Fruit fly (Drosophila melanogaster): ENCODE data around the gene CG4836.

The CG4836 gene

dm6 chr3R:20057501-20057900, 43.8 kb downstream of the CG4836 start, which contains the start of gene mdlc (continued):
- peak; percentile 69 for TF ChIP-seq Abd-B (GFP tag; optimal IDR thresholded peaks at IDR 0.05)
- TF ChIP-seq Asciz (GFP tag; optimal IDR thresholded peaks at IDR 0.05): no peak
- TF ChIP-seq ind (GFP tag; optimal IDR thresholded peaks at IDR 0.05): peak; percentile 19
- no peak for TF ChIP-seq odd (GFP tag; optimal IDR thresholded peaks at IDR 0.05)
- no peak for TF ChIP-seq Eip74EF (GFP tag; optimal IDR thresholded peaks at IDR 0.05)
- no peak for TF ChIP-seq repo (GFP tag; optimal IDR thresholded peaks at IDR 0.05)
- TF ChIP-seq pnt (GFP tag; optimal IDR thresholded peaks at IDR 0.05): no peak
- TF ChIP-seq ab (GFP tag; optimal IDR thresholded peaks at IDR 0.05): no peak
- peak; percentile 33 for TF ChIP-seq CG2678 (tag; optimal IDR thresholded peaks at IDR 0.05)
- no peak for TF ChIP-seq Ravus (GFP tag; IDR thresholded peaks at IDR 0.05)
- TF ChIP-seq sim (GFP tag; IDR thresholded peaks at IDR 0.05): no peak
- TF ChIP-seq CG31388 (GFP tag; optimal IDR thresholded peaks at IDR 0.05): no peak
- TF ChIP-seq Doc2 (GFP tag; IDR thresholded peaks at IDR 0.05): no peak
- TF ChIP-seq klu (GFP tag; IDR thresholded peaks at IDR 0.05): no peak
- no peak for TF ChIP-seq mld (GFP tag; IDR thresholded peaks at IDR 0.05; ENCODE audit: partially characterized antibody)
- TF ChIP-seq Tbp (GFP tag; optimal IDR thresholded peaks at IDR 0.05): no peak
- TF ChIP-seq dimm (GFP tag; IDR thresholded peaks at IDR 0.05): no peak
- peak; percentile 94 for TF ChIP-seq CG17385 (GFP tag; optimal IDR thresholded peaks at IDR 0.05)
- TF ChIP-seq CG6854 (GFP tag; optimal IDR thresholded peaks at IDR 0.05): no peak
- no peak for TF ChIP-seq nom (GFP tag; optimal IDR thresholded peaks at IDR 0.05)
- TF ChIP-seq MBD-R2 (GFP tag; IDR thresholded peaks at IDR 0.05): peak; percentile 66
- TF ChIP-seq Ada2b (GFP tag; IDR thresholded peaks at IDR 0.05): no peak
- TF ChIP-seq CG11696 (GFP tag; IDR thresholded peaks at IDR 0.05): no peak
- no peak for TF ChIP-seq slou (GFP tag; optimal IDR thresholded peaks at IDR 0.05)
- peak; percentile 5 for TF ChIP-seq az2 (GFP tag; optimal IDR thresholded peaks at IDR 0.05)
- TF ChIP-seq sr (GFP tag; IDR thresholded peaks at IDR 0.05): no peak
- TF ChIP-seq CG12744 (GFP tag; optimal IDR thresholded peaks at IDR 0.05): no peak
- TF ChIP-seq CG2202 (tag; optimal IDR thresholded peaks at IDR 0.05): no peak
- no peak for TF ChIP-seq cg (GFP tag; optimal IDR thresholded peaks at IDR 0.05)
- no peak for TF ChIP-seq run (tag; optimal IDR thresholded peaks at IDR 0.05)
- no peak for TF ChIP-seq lola (GFP tag; optimal IDR thresholded peaks at IDR 0.05)
- no peak for TF ChIP-seq Poxn (GFP tag; IDR thresholded peaks at IDR 0.05)
- no peak for TF ChIP-seq zfh1 (GFP tag; IDR thresholded peaks at IDR 0.05)
- TF ChIP-seq en (GFP tag; optimal IDR thresholded peaks at IDR 0.05): no peak
- no peak for TF ChIP-seq CTCF (GFP tag; optimal IDR thresholded peaks at IDR 0.05)
- no peak for TF ChIP-seq Atf3 (GFP tag; optimal IDR thresholded peaks at IDR 0.05)
- TF ChIP-seq fd3F (GFP tag; optimal IDR thresholded peaks at IDR 0.05): no peak
- no peak for TF ChIP-seq Ptx1 (GFP tag; IDR thresholded peaks at IDR 0.05)
- TF ChIP-seq CG4854 (GFP tag; optimal IDR thresholded peaks at IDR 0.05): no peak
- peak; percentile 83 for TF ChIP-seq stwl (tag; optimal IDR thresholded peaks at IDR 0.05)
- no peak for TF ChIP-seq HLH3B (GFP tag; IDR thresholded peaks at IDR 0.05)
- TF ChIP-seq CG16813 (GFP tag; IDR thresholded peaks at IDR 0.05; ENCODE audit: partially characterized antibody): peak; percentile 71
- no peak for TF ChIP-seq Drgx (GFP tag; IDR thresholded peaks at IDR 0.05)
- TF ChIP-seq pan (optimal IDR thresholded peaks at IDR 0.05): no peak
- TF ChIP-seq pan (GFP tag; optimal IDR thresholded peaks at IDR 0.05 in 1 of 2, IDR thresholded peaks at IDR 0.05 in 1 of 2): no peak
- TF ChIP-seq trem (tag; optimal IDR thresholded peaks at IDR 0.05): peak; percentile 35
- TF ChIP-seq Med (GFP tag): peak; percentile 63
- TF ChIP-seq CG31441 (GFP tag; IDR thresholded peaks at IDR 0.05): peak; percentile 31; the same call in 1 of the 2 replicates
- no peak for TF ChIP-seq Side (GFP tag; optimal IDR thresholded peaks at IDR 0.05)
- no peak for TF ChIP-seq CG6683 (GFP tag; optimal IDR thresholded peaks at IDR 0.05)
- TF ChIP-seq prd (optimal IDR thresholded peaks at IDR 0.05): no peak
- peak; percentile 33; the same call in 1 of the 3 replicates for TF ChIP-seq prd (GFP tag; IDR thresholded peaks at IDR 0.05)
- peak; percentile 56 for TF ChIP-seq gfzf (GFP tag; optimal IDR thresholded peaks at IDR 0.05)
